In genomic region chr3R:29493242-29493944, dm6 we compare ENCODE assay signal across 2 fruit fly cellular contexts.
A peak's percentile ranks its signal among the peaks of the same experiment; 100 is the strongest.
TF ChIP-seq lines count a peak whose summit lies in the region.

Gene CG2310, minus strand, starts transcription at chr3R:29493518.
Gene Diedel, plus strand, starts transcription at chr3R:29493852.

TF ChIP-seq in whole organism, embryonic, 481 proteins besides CTCF, POLR2A, EP300 and RAD21 (continued from another document and continues in another):
- TF ChIP-seq CG7745 (tag; optimal IDR thresholded peaks at IDR 0.05; lab: Kevin White, UChicago) (no peak), zen (tag; optimal IDR thresholded peaks at IDR 0.05; lab: Kevin White, UChicago) (peak; percentile 49), CG10267 (tag; optimal IDR thresholded peaks at IDR 0.05; lab: Kevin White, UChicago) (peak; percentile 24), CG9215 (GFP tag; IDR thresholded peaks at IDR 0.05; lab: Robert Waterston, UW) (no peak), CG11398 (GFP tag; optimal IDR thresholded peaks at IDR 0.05; lab: Kevin White, UChicago) (no peak), CG2678 (tag; optimal IDR thresholded peaks at IDR 0.05; lab: Kevin White, UChicago) (no peak), CG10979 (tag; optimal IDR thresholded peaks at IDR 0.05; lab: Kevin White, UChicago) (peak; percentile 37), Dbx (GFP tag; IDR thresholded peaks at IDR 0.05; lab: Robert Waterston, UW) (0 out of 3 replicates have a peak, but pooled peaks have one; percentile 28), CG3065 (GFP tag; optimal IDR thresholded peaks at IDR 0.05; lab: Kevin White, UChicago) (peak; percentile 0), ac (GFP tag; optimal IDR thresholded peaks at IDR 0.05; lab: Kevin White, UChicago) (peak; percentile 22), Ets65A (GFP tag; lab: Kevin White, UChicago) (peak; percentile 82), ci (GFP tag; IDR thresholded peaks at IDR 0.05; lab: Robert Waterston, UW) (peak; percentile 69), CG8359 (GFP tag; optimal IDR thresholded peaks at IDR 0.05; lab: Kevin White, UChicago; ENCODE audit: borderline replicate concordance) (no peak), Opbp (GFP tag; IDR thresholded peaks at IDR 0.05; lab: Robert Waterston, UW; ENCODE audit: partially characterized antibody) (peak; percentile 77), Fer3 (tag; optimal IDR thresholded peaks at IDR 0.05; lab: Kevin White, UChicago) (no peak), crol (GFP tag; IDR thresholded peaks at IDR 0.05; lab: Robert Waterston, UW) (no peak), CG42726 (GFP tag; IDR thresholded peaks at IDR 0.05; lab: Robert Waterston, UW; ENCODE audit: partially characterized antibody) (peak; percentile 45; the same call in 1 of the 2 replicates), CG18764 (GFP tag; optimal IDR thresholded peaks at IDR 0.05; lab: Kevin White, UChicago) (peak; percentile 37), MESR4 (GFP tag; optimal IDR thresholded peaks at IDR 0.05; lab: Kevin White, UChicago) (peak; percentile 73), CG8478 (optimal IDR thresholded peaks at IDR 0.05; lab: Kevin White, UChicago) (peak; percentile 96), CG10209 (GFP tag; optimal IDR thresholded peaks at IDR 0.05; lab: Kevin White, UChicago) (peak; percentile 99), pzg (GFP tag; optimal IDR thresholded peaks at IDR 0.05; lab: Kevin White, UChicago) (peak; percentile 62), Jarid2 (GFP tag; optimal IDR thresholded peaks at IDR 0.05; lab: Kevin White, UChicago) (peak; percentile 81), CG17186 (GFP tag; optimal IDR thresholded peaks at IDR 0.05; lab: Kevin White, UChicago) (peak; percentile 32), CG2116 (GFP tag; optimal IDR thresholded peaks at IDR 0.05; lab: Kevin White, UChicago) (peak; percentile 57), CG12071 (GFP tag; optimal IDR thresholded peaks at IDR 0.05; lab: Kevin White, UChicago) (no peak), CG8765 (GFP tag; IDR thresholded peaks at IDR 0.05; lab: Robert Waterston, UW) (no peak), CG7271 (tag; optimal IDR thresholded peaks at IDR 0.05; lab: Kevin White, UChicago) (no peak), vfl (GFP tag; optimal IDR thresholded peaks at IDR 0.05; lab: Kevin White, UChicago) (peak; percentile 10), wdn (GFP tag; IDR thresholded peaks at IDR 0.05; lab: Robert Waterston, UW) (0 out of 2 replicates have a peak, but pooled peaks have one; percentile 34), Scr (GFP tag; IDR thresholded peaks at IDR 0.05; lab: Robert Waterston, UW; ENCODE audit: partially characterized antibody) (peak; percentile 50; the same call in 1 of the 2 replicates), unc-4 (GFP tag; IDR thresholded peaks at IDR 0.05; lab: Robert Waterston, UW; ENCODE audit: partially characterized antibody) (peak; percentile 35), dpn (GFP tag; optimal IDR thresholded peaks at IDR 0.05; lab: Kevin White, UChicago) (peak in 1 of 2 experiments; percentile 11), shn (GFP tag; optimal IDR thresholded peaks at IDR 0.05; lab: Kevin White, UChicago) (peak; percentile 26), stc (GFP tag; IDR thresholded peaks at IDR 0.05; lab: Robert Waterston, UW) (no peak), sug (tag; optimal IDR thresholded peaks at IDR 0.05; lab: Kevin White, UChicago) (peak; percentile 27), CG3847 (GFP tag; IDR thresholded peaks at IDR 0.05; lab: Robert Waterston, UW) (peak; percentile 78), CG17802 (tag; optimal IDR thresholded peaks at IDR 0.05; lab: Kevin White, UChicago) (peak; percentile 17), sc (optimal IDR thresholded peaks at IDR 0.05; lab: Kevin White, UChicago) (no peak), sc (GFP tag; optimal IDR thresholded peaks at IDR 0.05; lab: Kevin White, UChicago) (no peak), tio (GFP tag; optimal IDR thresholded peaks at IDR 0.05; lab: Kevin White, UChicago) (no peak), CG33557 (GFP tag; optimal IDR thresholded peaks at IDR 0.05; lab: Kevin White, UChicago) (peak; percentile 5), CG4282 (GFP tag; optimal IDR thresholded peaks at IDR 0.05; lab: Kevin White, UChicago) (no peak), CG18619 (GFP tag; optimal IDR thresholded peaks at IDR 0.05; lab: Kevin White, UChicago) (no peak), Trl (optimal IDR thresholded peaks at IDR 0.05; lab: Kevin White, UChicago) (no peak), Trl (GFP tag; optimal IDR thresholded peaks at IDR 0.05; lab: Kevin White, UChicago) (no peak), CG1602 (GFP tag; optimal IDR thresholded peaks at IDR 0.05; lab: Kevin White, UChicago) (no peak), CG31365 (tag; optimal IDR thresholded peaks at IDR 0.05; lab: Kevin White, UChicago) (no peak), jumu (GFP tag; optimal IDR thresholded peaks at IDR 0.05; lab: Kevin White, UChicago) (peak; percentile 0), CG4617 (GFP tag; optimal IDR thresholded peaks at IDR 0.05; lab: Kevin White, UChicago; ENCODE audit: borderline replicate concordance) (peak; percentile 2), CG14050 (GFP tag; IDR thresholded peaks at IDR 0.05; lab: Robert Waterston, UW) (no peak; the same call in 2 of the 3 replicates), Elba2 (GFP tag; optimal IDR thresholded peaks at IDR 0.05; lab: Kevin White, UChicago) (peak; percentile 14), tx (GFP tag; optimal IDR thresholded peaks at IDR 0.05; lab: Kevin White, UChicago) (no peak), cas (GFP tag; IDR thresholded peaks at IDR 0.05; lab: Robert Waterston, UW) (no peak), p53 (GFP tag; optimal IDR thresholded peaks at IDR 0.05; lab: Kevin White, UChicago) (peak; percentile 37), dmrt11E (tag; optimal IDR thresholded peaks at IDR 0.05; lab: Kevin White, UChicago) (peak; percentile 18), Dp (GFP tag; optimal IDR thresholded peaks at IDR 0.05; lab: Kevin White, UChicago) (peak; percentile 53), CG9609 (GFP tag; optimal IDR thresholded peaks at IDR 0.05; lab: Kevin White, UChicago) (no peak), Bgb (GFP tag; IDR thresholded peaks at IDR 0.05; lab: Robert Waterston, UW; ENCODE audit: partially characterized antibody) (peak; percentile 54; the same call in 1 of the 2 replicates), gro (GFP tag; optimal IDR thresholded peaks at IDR 0.05; lab: Kevin White, UChicago) (peak; percentile 24), Dll (GFP tag; IDR thresholded peaks at IDR 0.05; lab: Robert Waterston, UW; ENCODE audit: partially characterized antibody) (peak; percentile 48; the same call in 3 of the 4 replicates), nerfin-1 (tag; optimal IDR thresholded peaks at IDR 0.05; lab: Kevin White, UChicago) (peak; percentile 16), lola (GFP tag; optimal IDR thresholded peaks at IDR 0.05; lab: Kevin White, UChicago) (peak in 1 of 3 experiments; percentile 35), Hr3 (GFP tag; optimal IDR thresholded peaks at IDR 0.05; lab: Kevin White, UChicago) (no peak)

TF ChIP-seq in whole organism, prepupa, 60 proteins besides CTCF, POLR2A, EP300 and RAD21 (continued from another document):
- TF ChIP-seq spab (GFP tag; optimal IDR thresholded peaks at IDR 0.05; lab: Kevin White, UChicago) (no peak), acj6 (GFP tag; optimal IDR thresholded peaks at IDR 0.05; lab: Kevin White, UChicago) (no peak), CG3032 (tag; optimal IDR thresholded peaks at IDR 0.05; lab: Kevin White, UChicago) (no peak), CG11902 (GFP tag; optimal IDR thresholded peaks at IDR 0.05; lab: Kevin White, UChicago) (no peak), Sox102F (GFP tag; optimal IDR thresholded peaks at IDR 0.05; lab: Kevin White, UChicago) (no peak), fd59A (GFP tag; optimal IDR thresholded peaks at IDR 0.05; lab: Kevin White, UChicago) (no peak), Hr4 (GFP tag; optimal IDR thresholded peaks at IDR 0.05; lab: Kevin White, UChicago) (no peak), lz (GFP tag; optimal IDR thresholded peaks at IDR 0.05; lab: Kevin White, UChicago) (no peak), Met (GFP tag; optimal IDR thresholded peaks at IDR 0.05; lab: Kevin White, UChicago) (no peak), svp (GFP tag; lab: Kevin White, UChicago) (peak; percentile 72), CG32006 (GFP tag; optimal IDR thresholded peaks at IDR 0.05; lab: Kevin White, UChicago) (no peak), CG3919 (GFP tag; optimal IDR thresholded peaks at IDR 0.05; lab: Kevin White, UChicago) (no peak), net (GFP tag; optimal IDR thresholded peaks at IDR 0.05; lab: Kevin White, UChicago) (no peak), CG6276 (GFP tag; optimal IDR thresholded peaks at IDR 0.05; lab: Kevin White, UChicago) (no peak), CG6163 (GFP tag; IDR thresholded peaks at IDR 0.05; lab: Robert Waterston, UW) (0 out of 3 replicates have a peak, but pooled peaks have one; percentile 19), ss (GFP tag; optimal IDR thresholded peaks at IDR 0.05; lab: Kevin White, UChicago) (no peak), Ets96B (tag; optimal IDR thresholded peaks at IDR 0.05; lab: Kevin White, UChicago) (no peak), CG7368 (GFP tag; optimal IDR thresholded peaks at IDR 0.05; lab: Kevin White, UChicago) (no peak), CG16779 (tag; optimal IDR thresholded peaks at IDR 0.05; lab: Kevin White, UChicago) (no peak), cyc (GFP tag; optimal IDR thresholded peaks at IDR 0.05; lab: Kevin White, UChicago) (no peak), Eip75B (GFP tag; optimal IDR thresholded peaks at IDR 0.05; lab: Kevin White, UChicago) (no peak), Smox (GFP tag; optimal IDR thresholded peaks at IDR 0.05; lab: Kevin White, UChicago) (no peak), CG11762 (GFP tag; optimal IDR thresholded peaks at IDR 0.05; lab: Kevin White, UChicago; ENCODE audit: insufficient read depth) (no peak), topi (GFP tag; optimal IDR thresholded peaks at IDR 0.05; lab: Kevin White, UChicago) (no peak), dac (GFP tag; optimal IDR thresholded peaks at IDR 0.05; lab: Kevin White, UChicago) (no peak), vri (GFP tag; optimal IDR thresholded peaks at IDR 0.05; lab: Kevin White, UChicago) (no peak)
